Worm (Caenorhabditis elegans) whole organism, L4 larva: ENCODE data around the gene arl-6.

Source experiments
- F49E8.2 ChIP-seq: sonication (generic microtip); optimal IDR thresholded peaks from 2 replicates; lab custom pipeline; 2016; ENCODE audit warnings: missing compliant biosample characterization, mild to moderate bottlenecking, missing genetic modification characterization, borderline replicate concordance
- ZK546.5 ChIP-seq, 2 experiments: sonication (generic microtip); optimal IDR thresholded peaks; 2 replicates each; lab custom pipeline; 2017; ENCODE audit warnings: missing biosample characterization in 2 of 2, missing genetic modification characterization in 2 of 2
- ceh-82 ChIP-seq: sonication (generic microtip); optimal IDR thresholded peaks from 2 replicates; lab custom pipeline; 2017; ENCODE audit warnings: missing biosample characterization, missing genetic modification characterization
- dve-1 ChIP-seq: sonication (generic microtip); optimal IDR thresholded peaks from 2 replicates; lab custom pipeline; 2017; ENCODE audit warnings: antibody characterized with exemption, mild to moderate bottlenecking, missing genetic modification characterization, missing compliant biosample characterization; ENCODE audit not compliant: insufficient read depth
- egl-27 ChIP-seq: sonication (generic microtip); optimal IDR thresholded peaks from 3 replicates; lab custom pipeline; 2017; ENCODE audit warnings: missing biosample characterization, missing genetic modification reagents, missing genetic modification characterization
- hlh-30 ChIP-seq: sonication (generic microtip); optimal IDR thresholded peaks from 2 replicates; lab custom pipeline; 2017; ENCODE audit warnings: antibody characterized with exemption, mild to moderate bottlenecking, missing genetic modification characterization, missing compliant biosample characterization; ENCODE audit not compliant: insufficient read depth
- jun-1 ChIP-seq: fragments of 150-350 bp; optimal IDR thresholded peaks from 2 replicates; lab custom pipeline; 2014; ENCODE audit warnings: missing biosample characterization, missing genetic modification reagents, missing genetic modification characterization
- nhr-237 ChIP-seq: sonication (generic microtip); optimal IDR thresholded peaks from 2 replicates; lab custom pipeline; 2017; ENCODE audit warnings: missing biosample characterization, missing genetic modification characterization
- nhr-28 ChIP-seq: fragments of 150-350 bp; optimal IDR thresholded peaks from 2 replicates; lab custom pipeline; 2014; ENCODE audit warnings: missing biosample characterization, missing genetic modification characterization
- nhr-6 ChIP-seq: fragments of 150-350 bp; optimal IDR thresholded peaks from 2 replicates; lab custom pipeline; 2014; ENCODE audit warnings: missing biosample characterization, missing genetic modification characterization
- nhr-76 ChIP-seq: fragments of 150-350 bp; optimal IDR thresholded peaks from 2 replicates; lab custom pipeline; 2014; ENCODE audit warnings: missing biosample characterization, missing genetic modification characterization
- zag-1 ChIP-seq: fragments of 150-350 bp; optimal IDR thresholded peaks from 2 replicates; lab custom pipeline; 2014; ENCODE audit warnings: missing biosample characterization, missing genetic modification characterization
- zip-2 ChIP-seq: fragments of 150-350 bp; optimal IDR thresholded peaks from 2 replicates; lab custom pipeline; 2014; ENCODE audit warnings: missing biosample characterization, missing genetic modification characterization

- no peak for TF ChIP-seq egl-27
- no peak for TF ChIP-seq nhr-76
- TF ChIP-seq zip-2 (tag; lab: Kevin White, UChicago): no peak
- TF ChIP-seq ZK546.5 (tag; optimal IDR thresholded peaks at IDR 0.05; lab: Kevin White, UChicago): no peak
- TF ChIP-seq hlh-30 (tag; lab: Kevin White, UChicago): no peak
- TF ChIP-seq ceh-82 (tag; lab: Kevin White, UChicago): no peak
- TF ChIP-seq jun-1 (tag; lab: Kevin White, UChicago): no peak
- TF ChIP-seq nhr-237 (tag; lab: Kevin White, UChicago): no peak
- no peak for TF ChIP-seq nhr-28 (tag; lab: Kevin White, UChicago)
- no peak for TF ChIP-seq dve-1
- TF ChIP-seq nhr-6 (tag; lab: Kevin White, UChicago): no peak
- TF ChIP-seq zag-1 (tag; lab: Kevin White, UChicago): no peak
- no peak for TF ChIP-seq F49E8.2 (tag; lab: Kevin White, UChicago)
These were observed 36.6 kb downstream of the arl-6 start, which contains the start of gene B0393.7 for ce11 chrIII:4778003-4778402.
